Worm (Caenorhabditis elegans): ENCODE measurements around the gene C16C10.2.
A peak's percentile ranks its signal among the peaks of the same experiment; 100 is the strongest.

ce11 chrIII:4196301-4196987 is 18.0 kb upstream of the C16C10.2 start:
- TF ChIP-seq flt-1 (GFP tag; IDR thresholded peaks at IDR 0.05) (no peak), ztf-23 (GFP tag; IDR thresholded peaks at IDR 0.05) (peak; percentile 75), T22C8.4 (GFP tag; IDR thresholded peaks at IDR 0.05) (no peak), med-1 (GFP tag; optimal IDR thresholded peaks at IDR 0.05; ENCODE audit: insufficient read depth) (no peak)

All from whole organism, midembryonic.